Fruit fly (Drosophila melanogaster) Kc167 (cell line): ENCODE data around the gene CG31251.

Source experiments
- Sin3A ChIP-seq: fragments of >200 bp; optimal IDR thresholded peaks from 2 replicates; lab custom pipeline; 2018; ENCODE audit warnings: missing external identifiers
- h ChIP-seq: fragments of >200 bp; optimal IDR thresholded peaks from 3 replicates; lab custom pipeline; 2018; ENCODE audit warnings: missing external identifiers
- psq ChIP-seq: fragments of >200 bp; optimal IDR thresholded peaks from 2 replicates; lab custom pipeline; 2017; ENCODE audit warnings: missing external identifiers
- ttk ChIP-seq: sonication (Bioruptor generic); optimal IDR thresholded peaks from 2 replicates; lab custom pipeline; 2017; ENCODE audit warnings: missing external identifiers

DNA sequence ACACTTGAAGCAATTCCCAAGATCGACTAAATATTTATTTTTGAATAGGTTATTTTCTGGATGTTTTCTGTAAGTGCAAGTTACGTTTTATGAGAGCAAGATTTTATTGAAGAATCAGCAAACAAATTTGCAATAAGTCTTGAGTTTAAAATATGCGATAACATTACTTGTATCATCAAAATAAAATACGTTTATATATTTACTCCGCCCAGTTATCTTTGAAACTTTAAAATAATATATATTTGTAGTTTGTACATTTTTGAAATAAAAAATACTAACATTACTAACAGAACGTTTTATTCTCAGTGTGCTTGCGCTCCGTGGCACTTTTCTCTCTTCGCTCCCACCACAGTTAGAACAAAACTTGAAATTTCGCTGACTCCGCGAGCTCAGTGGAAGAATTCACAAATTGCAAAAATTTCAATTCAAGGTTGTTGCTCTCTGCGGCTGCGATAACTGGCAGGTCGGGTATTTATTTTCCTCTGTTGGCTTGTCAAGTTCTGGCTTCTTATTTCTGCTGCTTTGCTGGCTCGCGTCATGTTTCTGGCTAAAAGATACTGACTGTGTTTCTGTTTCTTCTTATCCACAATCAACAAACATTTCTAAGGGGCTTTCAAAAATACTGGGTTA, 5.2 kb downstream of the CG31251 start:
- no peak for TF ChIP-seq Sin3A (lab: Kevin White, UChicago)
- no peak for TF ChIP-seq ttk (lab: Kevin White, UChicago)
- no peak for TF ChIP-seq h (lab: Kevin White, UChicago)
- no peak for TF ChIP-seq psq (lab: Kevin White, UChicago)
